Fruit fly (Drosophila melanogaster) whole organism, embryonic: Measurements from ENCODE around the gene ppk24.

Source experiments
- Bgb ChIP-seq: fragments of 200-800 bp; sonication (Bioruptor generic); IDR thresholded peaks from 2 replicates; pipeline ENCODE4 v1.3.6; 2022; ENCODE audit warnings: missing biosample characterization, missing genetic modification characterization; ENCODE audit not compliant: partially characterized antibody
- BtbVII ChIP-seq: fragments of 200-800 bp; sonication (Bioruptor generic); optimal IDR thresholded peaks from 3 replicates; lab custom pipeline; 2017; ENCODE audit warnings: missing biosample characterization, mild to moderate bottlenecking, missing genetic modification characterization
- CG11696 ChIP-seq: fragments of 200-800 bp; sonication (Bioruptor generic); IDR thresholded peaks from 2 replicates; pipeline ENCODE4 v1.3.6; 2022; ENCODE audit warnings: missing biosample characterization, missing genetic modification characterization
- CG12391 ChIP-seq: fragments of 200-800 bp; sonication (Bioruptor generic); optimal IDR thresholded peaks from 3 replicates; lab custom pipeline; 2018; ENCODE audit warnings: missing biosample characterization, mild to moderate bottlenecking, missing genetic modification characterization, moderate library complexity
- CG12744 ChIP-seq: fragments of 200-800 bp; sonication (Bioruptor generic); optimal IDR thresholded peaks from 2 replicates; lab custom pipeline; 2016; ENCODE audit warnings: missing biosample characterization, missing genetic modification characterization
- CG13624 ChIP-seq: fragments of 200-800 bp; sonication (Bioruptor generic); optimal IDR thresholded peaks from 2 replicates; lab custom pipeline; 2016; ENCODE audit warnings: missing biosample characterization, missing genetic modification characterization
- CG14014 ChIP-seq: fragments of 200-800 bp; sonication (Bioruptor generic); IDR thresholded peaks from 2 replicates; pipeline ENCODE4 v1.3.6; 2022; ENCODE audit warnings: missing biosample characterization, missing genetic modification characterization
- CG15479 ChIP-seq: fragments of 200-800 bp; sonication (Bioruptor generic); optimal IDR thresholded peaks from 3 replicates; lab custom pipeline; 2019; ENCODE audit warnings: missing biosample characterization, mild to moderate bottlenecking, missing genetic modification characterization, moderate library complexity
- CG17612 ChIP-seq: fragments of 200-800 bp; sonication (Bioruptor generic); IDR thresholded peaks from 2 replicates; pipeline ENCODE4 v1.3.6; 2022; ENCODE audit warnings: missing biosample characterization, missing genetic modification characterization
- CG18599 ChIP-seq: fragments of 200-800 bp; sonication (Bioruptor generic); optimal IDR thresholded peaks from 3 replicates; lab custom pipeline; 2017; ENCODE audit warnings: missing biosample characterization, missing genetic modification characterization, mild to moderate bottlenecking, moderate library complexity, missing genetic modification reagents
- CG18764 ChIP-seq: fragments of 200-800 bp; sonication (Bioruptor generic); optimal IDR thresholded peaks from 3 replicates; lab custom pipeline; 2016; ENCODE audit warnings: missing biosample characterization, missing genetic modification characterization
- CG2116 ChIP-seq: fragments of 200-800 bp; sonication (Bioruptor generic); optimal IDR thresholded peaks from 3 replicates; lab custom pipeline; 2018; ENCODE audit warnings: missing biosample characterization, mild to moderate bottlenecking, missing genetic modification characterization
- CG32532 ChIP-seq: fragments of 200-800 bp; sonication (Bioruptor generic); IDR thresholded peaks from 2 replicates; pipeline ENCODE4 v1.3.6; 2022; ENCODE audit warnings: missing biosample characterization, missing genetic modification characterization
- CG32767 ChIP-seq: fragments of 200-800 bp; sonication (Bioruptor generic); IDR thresholded peaks from 2 replicates; pipeline ENCODE4 v1.3.6; 2022; ENCODE audit warnings: missing biosample characterization, missing genetic modification characterization
- CG33557 ChIP-seq: fragments of 200-800 bp; sonication (Bioruptor generic); optimal IDR thresholded peaks from 2 replicates; lab custom pipeline; 2019; ENCODE audit warnings: missing biosample characterization, mild to moderate bottlenecking, missing genetic modification characterization, moderate library complexity
- CG4282 ChIP-seq: fragments of 200-800 bp; sonication (Bioruptor generic); optimal IDR thresholded peaks from 2 replicates; lab custom pipeline; 2016; ENCODE audit warnings: missing biosample characterization, missing genetic modification characterization
- CG6791 ChIP-seq: fragments of 200-800 bp; sonication (Bioruptor generic); IDR thresholded peaks from 3 replicates; pipeline ENCODE4 v1.3.6; 2022; ENCODE audit warnings: missing biosample characterization, missing genetic modification characterization; ENCODE audit not compliant: partially characterized antibody
- CG7357 ChIP-seq: fragments of 200-800 bp; sonication (Bioruptor generic); IDR thresholded peaks from 3 replicates; pipeline ENCODE4 v1.3.6; 2022; ENCODE audit warnings: missing biosample characterization, missing genetic modification characterization
- CG8281 ChIP-seq: fragments of 200-800 bp; sonication (Bioruptor generic); optimal IDR thresholded peaks from 2 replicates; lab custom pipeline; 2018; ENCODE audit warnings: missing biosample characterization, mild to moderate bottlenecking, missing genetic modification characterization, moderate library complexity
- CG8944 ChIP-seq: fragments of 200-800 bp; sonication (Bioruptor generic); optimal IDR thresholded peaks from 3 replicates; lab custom pipeline; 2016; ENCODE audit warnings: missing biosample characterization, missing genetic modification characterization
- D19A ChIP-seq: fragments of 200-800 bp; optimal IDR thresholded peaks from 3 replicates; lab custom pipeline; 2019; ENCODE audit warnings: missing biosample characterization, mild to moderate bottlenecking, missing genetic modification characterization, moderate library complexity
- Dp ChIP-seq: fragments of 200-800 bp; sonication (Bioruptor generic); optimal IDR thresholded peaks from 2 replicates; lab custom pipeline; 2018; ENCODE audit warnings: missing biosample characterization, mild to moderate bottlenecking, missing genetic modification characterization, moderate library complexity
- GATAe ChIP-seq: fragments of 200-800 bp; sonication (Bioruptor generic); conservative IDR thresholded peaks from 2 replicates; pipeline ENCODE4 v1.3.6; 2022; ENCODE audit warnings: missing biosample characterization, missing genetic modification characterization
- Lhr ChIP-seq: fragments of 200-800 bp; sonication (Bioruptor generic); optimal IDR thresholded peaks from 3 replicates; lab custom pipeline; 2017; ENCODE audit warnings: mild to moderate bottlenecking, missing biosample characterization, missing genetic modification reagents, missing genetic modification characterization
- Neu2 ChIP-seq: fragments of 200-800 bp; sonication (Bioruptor generic); optimal IDR thresholded peaks from 3 replicates; lab custom pipeline; 2016; ENCODE audit warnings: missing biosample characterization, missing genetic modification characterization, borderline replicate concordance
- Sin3A ChIP-seq: fragments of >200 bp; optimal IDR thresholded peaks from 2 replicates; lab custom pipeline; 2018
- Xrp1 ChIP-seq: fragments of 200-800 bp; sonication (Bioruptor generic); IDR thresholded peaks from 2 replicates; pipeline ENCODE4 v1.3.6; 2022; ENCODE audit warnings: missing biosample characterization, missing genetic modification characterization
- ab ChIP-seq: fragments of 200-800 bp; sonication (Bioruptor generic); optimal IDR thresholded peaks from 2 replicates; lab custom pipeline; 2016; ENCODE audit warnings: missing biosample characterization, missing genetic modification characterization
- amos ChIP-seq: fragments of 200-800 bp; sonication (Bioruptor generic); IDR thresholded peaks from 2 replicates; pipeline ENCODE4 v1.3.6; 2022; ENCODE audit warnings: missing biosample characterization, missing genetic modification characterization; ENCODE audit not compliant: partially characterized antibody
- ap ChIP-seq: fragments of 200-800 bp; sonication (Bioruptor generic); IDR thresholded peaks from 2 replicates; pipeline ENCODE4 v1.3.6; 2022; ENCODE audit warnings: missing biosample characterization, missing genetic modification characterization
- bowl ChIP-seq: fragments of 200-800 bp; sonication (Bioruptor generic); IDR thresholded peaks from 2 replicates; pipeline ENCODE4 v1.3.6; 2022; ENCODE audit warnings: missing biosample characterization, missing genetic modification characterization
- cad ChIP-seq: fragments of >200 bp; optimal IDR thresholded peaks from 2 replicates; lab custom pipeline; 2017; ENCODE audit warnings: missing biosample characterization, missing genetic modification characterization
- chif ChIP-seq, 2 experiments: fragments of 200-800 bp; sonication (Bioruptor generic); optimal IDR thresholded peaks; 3 replicates each; lab custom pipeline; 2016; ENCODE audit warnings: missing biosample characterization in 2 of 2, missing genetic modification characterization in 2 of 2
- chn ChIP-seq: fragments of 200-800 bp; sonication (Bioruptor generic); optimal IDR thresholded peaks from 2 replicates; lab custom pipeline; 2016; ENCODE audit warnings: missing biosample characterization, missing genetic modification characterization
- cwo ChIP-seq: fragments of 200-800 bp; sonication (Bioruptor generic); optimal IDR thresholded peaks from 3 replicates; lab custom pipeline; 2017; ENCODE audit warnings: missing biosample characterization, missing genetic modification characterization, mild to moderate bottlenecking, moderate library complexity, missing genetic modification reagents
- dysf ChIP-seq: fragments of 200-800 bp; sonication (Bioruptor generic); IDR thresholded peaks from 3 replicates; pipeline ENCODE4 v1.3.6; 2022; ENCODE audit warnings: missing biosample characterization, missing genetic modification characterization
- en ChIP-seq: fragments of 200-800 bp; sonication (Bioruptor generic); optimal IDR thresholded peaks from 2 replicates; lab custom pipeline; 2016; ENCODE audit warnings: missing biosample characterization, missing genetic modification characterization
- fd3F ChIP-seq: fragments of 200-800 bp; sonication (Bioruptor generic); optimal IDR thresholded peaks from 2 replicates; lab custom pipeline; 2018; ENCODE audit warnings: missing biosample characterization, mild to moderate bottlenecking, missing genetic modification characterization, moderate library complexity
- hbn ChIP-seq: fragments of 200-800 bp; sonication (Bioruptor generic); IDR thresholded peaks from 2 replicates; pipeline ENCODE4 v1.3.6; 2022; ENCODE audit warnings: missing biosample characterization, missing genetic modification characterization; ENCODE audit not compliant: partially characterized antibody
- insv ChIP-seq, 2 experiments: fragments of 200-800 bp; sonication (Bioruptor generic); optimal IDR thresholded peaks; 3 replicates each; lab custom pipeline; 2016 to 2018; ENCODE audit warnings: missing biosample characterization in 2 of 2, missing genetic modification characterization in 2 of 2
- jing ChIP-seq: fragments of 200-800 bp; sonication (Bioruptor generic); optimal IDR thresholded peaks from 2 replicates; lab custom pipeline; 2018; ENCODE audit warnings: missing biosample characterization, mild to moderate bottlenecking, missing genetic modification characterization
- maf-S ChIP-seq: fragments of 200-800 bp; sonication (Bioruptor generic); optimal IDR thresholded peaks from 2 replicates; lab custom pipeline; 2016; ENCODE audit warnings: missing biosample characterization, missing genetic modification characterization
- mirr ChIP-seq: fragments of 200-800 bp; sonication (Bioruptor generic); optimal IDR thresholded peaks from 3 replicates; lab custom pipeline; 2018; ENCODE audit warnings: missing biosample characterization, mild to moderate bottlenecking, missing genetic modification characterization
- mld ChIP-seq: fragments of 200-800 bp; sonication (Bioruptor generic); IDR thresholded peaks from 3 replicates; pipeline ENCODE4 v1.3.6; 2022; ENCODE audit warnings: missing biosample characterization, missing genetic modification characterization; ENCODE audit not compliant: partially characterized antibody
- pfk ChIP-seq: fragments of 200-800 bp; sonication (Bioruptor generic); optimal IDR thresholded peaks from 2 replicates; lab custom pipeline; 2018; ENCODE audit warnings: missing biosample characterization, mild to moderate bottlenecking, missing genetic modification characterization, moderate library complexity
- phol ChIP-seq: fragments of 200-800 bp; sonication (Bioruptor generic); optimal IDR thresholded peaks from 3 replicates; lab custom pipeline; 2018; ENCODE audit warnings: missing biosample characterization, mild to moderate bottlenecking, missing genetic modification characterization, moderate library complexity
- ro ChIP-seq: fragments of 200-800 bp; sonication (Bioruptor generic); IDR thresholded peaks from 2 replicates; pipeline ENCODE4 v1.3.6; 2022; ENCODE audit warnings: missing biosample characterization, missing genetic modification characterization
- toy ChIP-seq: fragments of 200-800 bp; sonication (Bioruptor generic); IDR thresholded peaks from 2 replicates; pipeline ENCODE4 v1.3.6; 2022; ENCODE audit warnings: missing biosample characterization, missing genetic modification characterization
- tx ChIP-seq: fragments of 200-800 bp; sonication (Bioruptor generic); optimal IDR thresholded peaks from 2 replicates; lab custom pipeline; 2016; ENCODE audit warnings: missing biosample characterization, missing genetic modification characterization
- vvl ChIP-seq: fragments of 200-800 bp; sonication (Bioruptor generic); IDR thresholded peaks from 2 replicates; pipeline ENCODE4 v1.3.6; 2022; ENCODE audit warnings: missing biosample characterization, missing genetic modification characterization
- wor ChIP-seq: fragments of 200-800 bp; sonication (Bioruptor generic); IDR thresholded peaks from 2 replicates; pipeline ENCODE4 v1.3.6; 2022; ENCODE audit warnings: missing biosample characterization, missing genetic modification characterization
- zfh1 ChIP-seq: fragments of 200-800 bp; sonication (Bioruptor generic); IDR thresholded peaks from 3 replicates; pipeline ENCODE4 v1.3.6; 2022; ENCODE audit warnings: missing biosample characterization, missing genetic modification characterization

The ppk24 gene

dm6 chr3R:31254808-31255207 is 10.7 kb upstream of the ppk24 start, which contains the start of the genes CG1750 and spn-F (continued):
- TF ChIP-seq CG18599 (GFP tag; lab: Kevin White, UChicago) (no peak), CG2116 (peak; percentile 45), CG4282 (GFP tag; lab: Kevin White, UChicago) (no peak), Neu2 (GFP tag; lab: Kevin White, UChicago) (no peak), ro (GFP tag; lab: Robert Waterston, UW) (no peak), wor (GFP tag; lab: Robert Waterston, UW) (no peak), Xrp1 (GFP tag; lab: Robert Waterston, UW) (no peak), tx (GFP tag; lab: Kevin White, UChicago) (no peak), vvl (GFP tag; lab: Robert Waterston, UW) (no peak), insv (GFP tag; optimal IDR thresholded peaks at IDR 0.05; lab: Kevin White, UChicago) (no peak), Dp (peak; percentile 14), Lhr (GFP tag; lab: Kevin White, UChicago) (no peak), en (GFP tag; lab: Kevin White, UChicago) (no peak), Bgb (GFP tag; lab: Robert Waterston, UW) (peak; percentile 56), CG13624 (GFP tag; lab: Kevin White, UChicago) (no peak), chn (no peak), cad (GFP tag; lab: Kevin White, UChicago) (no peak), Sin3A (no peak), CG12391 (tag; lab: Kevin White, UChicago) (no peak), mld (GFP tag; lab: Robert Waterston, UW) (0 out of 3 replicates have a peak, but pooled peaks have one; percentile 22), cwo (GFP tag; lab: Kevin White, UChicago) (no peak), mirr (GFP tag; lab: Kevin White, UChicago) (no peak), CG8944 (GFP tag; lab: Kevin White, UChicago) (no peak), CG11696 (GFP tag; lab: Robert Waterston, UW) (no peak), jing (GFP tag; lab: Kevin White, UChicago) (no peak), CG32532 (GFP tag; lab: Robert Waterston, UW) (no peak), ab (no peak), CG12744 (no peak), fd3F (no peak), D19A (tag; lab: Kevin White, UChicago) (no peak), CG32767 (GFP tag; lab: Robert Waterston, UW) (no peak), bowl (GFP tag; lab: Robert Waterston, UW) (no peak), CG6791 (GFP tag; lab: Robert Waterston, UW) (no peak), CG8281 (tag; lab: Kevin White, UChicago) (no peak), ap (GFP tag; lab: Robert Waterston, UW) (no peak), CG18764 (GFP tag; lab: Kevin White, UChicago) (no peak), chif (GFP tag; optimal IDR thresholded peaks at IDR 0.05; lab: Kevin White, UChicago) (no peak), amos (GFP tag; lab: Robert Waterston, UW) (peak; percentile 56), zfh1 (GFP tag; lab: Robert Waterston, UW) (no peak), GATAe (GFP tag; lab: Robert Waterston, UW) (no peak), toy (GFP tag; lab: Robert Waterston, UW) (no peak), maf-S (no peak), dysf (GFP tag; lab: Robert Waterston, UW) (no peak), CG7357 (GFP tag; lab: Robert Waterston, UW) (no peak), BtbVII (no peak), CG15479 (GFP tag; lab: Kevin White, UChicago) (no peak), CG33557 (no peak), CG17612 (GFP tag; lab: Robert Waterston, UW) (no peak), phol (no peak), hbn (peak; percentile 73), pfk (GFP tag; lab: Kevin White, UChicago) (no peak), CG14014 (GFP tag; lab: Robert Waterston, UW) (no peak)
